Worm (Caenorhabditis elegans): ENCODE data around the gene nspb-4.

- TF ChIP-seq ama-1 (optimal IDR thresholded peaks at IDR 0.05) (no peak), sea-1 (GFP tag; conservative IDR thresholded peaks at IDR 0.05) (no peak), ets-7 (tag; optimal IDR thresholded peaks at IDR 0.05) (no peak)
These were observed 2.1 kb upstream of the nspb-4 start, which contains the start of gene F38A5.22 for ce11 chrIV:6595912-6596311.
